Fruit fly (Drosophila melanogaster) whole organism, prepupa: ENCODE measurements around the gene CG12560.

Source experiments
- Blimp-1 ChIP-seq: fragments of 200-800 bp; sonication (Bioruptor generic); optimal IDR thresholded peaks from 3 replicates; lab custom pipeline; 2017; ENCODE audit warnings: missing biosample characterization, missing genetic modification characterization, mild to moderate bottlenecking, moderate library complexity, missing genetic modification reagents
- CG10631 ChIP-seq: fragments of 200-800 bp; sonication (Bioruptor generic); optimal IDR thresholded peaks from 2 replicates; lab custom pipeline; 2016; ENCODE audit warnings: missing biosample characterization, missing genetic modification characterization
- CG10669 ChIP-seq: fragments of 200-800 bp; sonication (Bioruptor generic); optimal IDR thresholded peaks from 3 replicates; lab custom pipeline; 2018; ENCODE audit warnings: missing biosample characterization, mild to moderate bottlenecking, missing genetic modification characterization, moderate library complexity
- CG11762 ChIP-seq: fragments of 200-800 bp; sonication (Bioruptor generic); optimal IDR thresholded peaks from 3 replicates; lab custom pipeline; 2016; ENCODE audit warnings: missing biosample characterization, missing genetic modification characterization; ENCODE audit not compliant: insufficient read depth
- CG1621 ChIP-seq: fragments of 200-800 bp; sonication (Bioruptor generic); optimal IDR thresholded peaks from 3 replicates; lab custom pipeline; 2018; ENCODE audit warnings: missing biosample characterization, mild to moderate bottlenecking, missing genetic modification characterization
- CG3032 ChIP-seq: fragments of 200-800 bp; optimal IDR thresholded peaks from 2 replicates; lab custom pipeline; 2019; ENCODE audit warnings: missing biosample characterization, mild to moderate bottlenecking, missing genetic modification characterization, moderate library complexity
- CG32006 ChIP-seq: fragments of 200-800 bp; sonication (Bioruptor generic); optimal IDR thresholded peaks from 3 replicates; lab custom pipeline; 2017; ENCODE audit warnings: missing biosample characterization, mild to moderate bottlenecking, missing genetic modification characterization
- CG34406 ChIP-seq: fragments of 200-800 bp; sonication (Bioruptor generic); optimal IDR thresholded peaks from 3 replicates; lab custom pipeline; 2016; ENCODE audit warnings: missing biosample characterization, missing genetic modification characterization
- CG3919 ChIP-seq: fragments of 200-800 bp; sonication (Bioruptor generic); optimal IDR thresholded peaks from 3 replicates; lab custom pipeline; 2016; ENCODE audit warnings: missing biosample characterization, missing genetic modification characterization
- CG4318 ChIP-seq: fragments of 200-800 bp; sonication (Bioruptor generic); optimal IDR thresholded peaks from 3 replicates; lab custom pipeline; 2017; ENCODE audit warnings: missing biosample characterization, mild to moderate bottlenecking, missing genetic modification characterization
- CG6163 ChIP-seq: fragments of 200-800 bp; sonication (Bioruptor generic); IDR thresholded peaks from 3 replicates; pipeline ENCODE4 v1.3.6; 2022; ENCODE audit warnings: missing biosample characterization, missing genetic modification characterization
- CG6792 ChIP-seq: fragments of 200-800 bp; sonication (Bioruptor generic); optimal IDR thresholded peaks from 3 replicates; lab custom pipeline; 2016; ENCODE audit warnings: missing biosample characterization, missing genetic modification characterization
- CG6808 ChIP-seq: fragments of 200-800 bp; sonication (Bioruptor generic); optimal IDR thresholded peaks from 3 replicates; lab custom pipeline; 2017; ENCODE audit warnings: missing biosample characterization, missing genetic modification characterization, mild to moderate bottlenecking, moderate library complexity, missing genetic modification reagents
- CG6854 ChIP-seq: fragments of 200-800 bp; sonication (Bioruptor generic); optimal IDR thresholded peaks from 2 replicates; lab custom pipeline; 2017; ENCODE audit warnings: missing biosample characterization, mild to moderate bottlenecking, missing genetic modification characterization
- CG7368 ChIP-seq: fragments of 200-800 bp; sonication (Bioruptor generic); optimal IDR thresholded peaks from 3 replicates; lab custom pipeline; 2016; ENCODE audit warnings: missing biosample characterization, missing genetic modification characterization
- CG8119 ChIP-seq: fragments of 200-800 bp; sonication (Bioruptor generic); IDR thresholded peaks from 3 replicates; pipeline ENCODE4 v1.3.6; 2022; ENCODE audit warnings: missing biosample characterization, missing genetic modification characterization
- CG8319 ChIP-seq: fragments of 200-800 bp; sonication (Bioruptor generic); optimal IDR thresholded peaks from 3 replicates; lab custom pipeline; 2016; ENCODE audit warnings: missing biosample characterization, missing genetic modification characterization
- CG8632 ChIP-seq: fragments of 200-800 bp; sonication (Bioruptor generic); optimal IDR thresholded peaks from 3 replicates; lab custom pipeline; 2016; ENCODE audit warnings: missing biosample characterization, missing genetic modification characterization
- CG9139 ChIP-seq: fragments of 200-800 bp; sonication (Bioruptor generic); optimal IDR thresholded peaks from 3 replicates; lab custom pipeline; 2017; ENCODE audit warnings: missing biosample characterization, mild to moderate bottlenecking, missing genetic modification characterization
- Eip78C ChIP-seq: fragments of 200-800 bp; sonication (Bioruptor generic); peaks from one replicate; lab custom pipeline; 2016; ENCODE audit warnings: missing biosample characterization, missing genetic modification characterization
- Ets21C ChIP-seq: fragments of 200-800 bp; sonication (Bioruptor generic); optimal IDR thresholded peaks from 3 replicates; lab custom pipeline; 2016; ENCODE audit warnings: missing biosample characterization, missing genetic modification characterization
- Ets96B ChIP-seq: fragments of 200-800 bp; optimal IDR thresholded peaks from 2 replicates; lab custom pipeline; 2019; ENCODE audit warnings: missing biosample characterization, mild to moderate bottlenecking, missing genetic modification characterization, moderate library complexity
- Gug ChIP-seq: fragments of 200-800 bp; sonication (Bioruptor generic); IDR thresholded peaks from 2 replicates; pipeline ENCODE4 v1.3.6; 2022; ENCODE audit warnings: missing biosample characterization, missing genetic modification characterization
- Hr4 ChIP-seq: fragments of 200-800 bp; sonication (Bioruptor generic); optimal IDR thresholded peaks from 3 replicates; lab custom pipeline; 2016; ENCODE audit warnings: missing biosample characterization, missing genetic modification characterization
- Met ChIP-seq: fragments of 200-800 bp; sonication (Bioruptor generic); optimal IDR thresholded peaks from 3 replicates; lab custom pipeline; 2016; ENCODE audit warnings: missing biosample characterization, missing genetic modification characterization
- OdsH ChIP-seq: fragments of 200-800 bp; sonication (Bioruptor generic); optimal IDR thresholded peaks from 3 replicates; lab custom pipeline; 2016; ENCODE audit warnings: missing biosample characterization, missing genetic modification characterization
- Smox ChIP-seq: fragments of 200-800 bp; sonication (Bioruptor generic); optimal IDR thresholded peaks from 3 replicates; lab custom pipeline; 2016; ENCODE audit warnings: missing biosample characterization, missing genetic modification characterization
- Sox14 ChIP-seq: fragments of 200-800 bp; sonication (Bioruptor generic); optimal IDR thresholded peaks from 3 replicates; lab custom pipeline; 2016; ENCODE audit warnings: missing biosample characterization, missing genetic modification characterization
- Sox15 ChIP-seq: fragments of 200-800 bp; sonication (Bioruptor generic); optimal IDR thresholded peaks from 3 replicates; lab custom pipeline; 2016; ENCODE audit warnings: missing biosample characterization, missing genetic modification characterization
- achi ChIP-seq: fragments of 200-800 bp; sonication (Bioruptor generic); optimal IDR thresholded peaks from 3 replicates; lab custom pipeline; 2016; ENCODE audit warnings: missing biosample characterization, missing genetic modification characterization
- acj6 ChIP-seq: fragments of 200-800 bp; sonication (Bioruptor generic); optimal IDR thresholded peaks from 3 replicates; lab custom pipeline; 2016; ENCODE audit warnings: missing biosample characterization, missing genetic modification characterization
- cyc ChIP-seq: fragments of 200-800 bp; sonication (Bioruptor generic); optimal IDR thresholded peaks from 3 replicates; lab custom pipeline; 2016; ENCODE audit warnings: missing biosample characterization, missing genetic modification characterization
- dac ChIP-seq: fragments of 200-800 bp; sonication (Bioruptor generic); optimal IDR thresholded peaks from 2 replicates; lab custom pipeline; 2017; ENCODE audit warnings: missing biosample characterization, mild to moderate bottlenecking, missing genetic modification characterization
- eg ChIP-seq: fragments of 200-800 bp; sonication (Bioruptor generic); IDR thresholded peaks from 3 replicates; pipeline ENCODE4 v1.3.6; 2022; ENCODE audit warnings: missing biosample characterization, missing genetic modification characterization
- esn ChIP-seq: fragments of 200-800 bp; sonication (Bioruptor generic); optimal IDR thresholded peaks from 2 replicates; lab custom pipeline; 2016; ENCODE audit warnings: missing biosample characterization, mild to moderate bottlenecking, missing genetic modification characterization, moderate library complexity
- fd59A ChIP-seq: fragments of 200-800 bp; sonication (Bioruptor generic); optimal IDR thresholded peaks from 2 replicates; lab custom pipeline; 2017; ENCODE audit warnings: missing biosample characterization, mild to moderate bottlenecking, missing genetic modification characterization, missing genetic modification reagents
- fd85E ChIP-seq: fragments of 200-800 bp; sonication (Bioruptor generic); optimal IDR thresholded peaks from 3 replicates; lab custom pipeline; 2016; ENCODE audit warnings: missing biosample characterization, missing genetic modification characterization
- fkh ChIP-seq: fragments of 200-800 bp; sonication (Bioruptor generic); optimal IDR thresholded peaks from 3 replicates; lab custom pipeline; 2017; ENCODE audit warnings: missing biosample characterization, mild to moderate bottlenecking, missing genetic modification characterization, moderate library complexity
- lz ChIP-seq: fragments of 200-800 bp; sonication (Bioruptor generic); optimal IDR thresholded peaks from 3 replicates; lab custom pipeline; 2016; ENCODE audit warnings: missing biosample characterization, missing genetic modification characterization
- pdm3 ChIP-seq: fragments of 200-800 bp; sonication (Bioruptor generic); optimal IDR thresholded peaks from 3 replicates; lab custom pipeline; 2016; ENCODE audit warnings: missing biosample characterization, missing genetic modification characterization
- svp ChIP-seq: fragments of 200-800 bp; sonication (Bioruptor generic); peaks from one replicate; lab custom pipeline; 2016; ENCODE audit warnings: missing biosample characterization, missing genetic modification characterization
- vri ChIP-seq: fragments of 200-800 bp; sonication (Bioruptor generic); optimal IDR thresholded peaks from 3 replicates; lab custom pipeline; 2016; ENCODE audit warnings: missing biosample characterization, mild to moderate bottlenecking, missing genetic modification characterization

Gene CG12560

dm6 chr2L:7991391-7991876 is 17.8 kb downstream of the CG12560 start (continued):
- TF ChIP-seq achi (GFP tag; lab: Kevin White, UChicago) (no peak), CG1621 (peak; percentile 2), CG8632 (GFP tag; lab: Kevin White, UChicago) (no peak), CG11762 (GFP tag; lab: Kevin White, UChicago) (no peak), CG10631 (no peak), fd85E (GFP tag; lab: Kevin White, UChicago) (no peak), CG8319 (GFP tag; lab: Kevin White, UChicago) (no peak), esn (GFP tag; lab: Kevin White, UChicago) (no peak), CG3032 (tag; lab: Kevin White, UChicago) (no peak), cyc (no peak), CG6854 (GFP tag; lab: Kevin White, UChicago) (no peak)

dm6 chr2L:7990720-7991119 is 18.6 kb downstream of the CG12560 start:
- TF ChIP-seq Eip78C (GFP tag; lab: Kevin White, UChicago), result peak; percentile 48
- TF ChIP-seq fd85E (GFP tag; lab: Kevin White, UChicago), result no peak
- TF ChIP-seq CG6854 (GFP tag; lab: Kevin White, UChicago), result no peak

dm6 chr2L:7989868-7990267 is 19.4 kb downstream of the CG12560 start:
- TF ChIP-seq Sox15 (GFP tag; lab: Kevin White, UChicago) (no peak), vri (peak; percentile 9)

dm6 chr2L:7986210-7986609 is 23.1 kb downstream of the CG12560 start:
- TF ChIP-seq svp (GFP tag; lab: Kevin White, UChicago) (peak; percentile 11), CG32006 (no peak), CG3919 (no peak)

dm6 chr2L:7984889-7985514 is 24.3 kb downstream of the CG12560 start:
- peak; percentile 67 for TF ChIP-seq cyc
- TF ChIP-seq CG10669 (GFP tag; lab: Kevin White, UChicago), result peak; percentile 60
- TF ChIP-seq fd59A (GFP tag; lab: Kevin White, UChicago), result no peak
- peak; percentile 63 for TF ChIP-seq pdm3 (GFP tag; lab: Kevin White, UChicago)
- peak; percentile 67 for TF ChIP-seq esn (GFP tag; lab: Kevin White, UChicago)
- TF ChIP-seq Sox15 (GFP tag; lab: Kevin White, UChicago), result no peak
- peak; percentile 15 for TF ChIP-seq CG4318 (GFP tag; lab: Kevin White, UChicago)
- peak; percentile 64 for TF ChIP-seq acj6 (GFP tag; lab: Kevin White, UChicago)
- TF ChIP-seq Blimp-1 (GFP tag; lab: Kevin White, UChicago), result peak; percentile 0
- TF ChIP-seq OdsH, result peak; percentile 52
- TF ChIP-seq CG6808 (GFP tag; lab: Kevin White, UChicago), result peak; percentile 56
- peak; percentile 50 for TF ChIP-seq CG3032 (tag; lab: Kevin White, UChicago)
- TF ChIP-seq Met (GFP tag; lab: Kevin White, UChicago), result peak; percentile 64
- peak; percentile 73 for TF ChIP-seq Sox14 (GFP tag; lab: Kevin White, UChicago)
- no peak for TF ChIP-seq Gug (GFP tag; lab: Robert Waterston, UW)
- peak; percentile 67 for TF ChIP-seq CG3919
- TF ChIP-seq CG34406 (GFP tag; lab: Kevin White, UChicago), result peak; percentile 45
- peak; percentile 60; the same call in 1 of the 3 replicates for TF ChIP-seq CG8119 (GFP tag; lab: Robert Waterston, UW)
- peak; percentile 90 for TF ChIP-seq svp (GFP tag; lab: Kevin White, UChicago)
- TF ChIP-seq CG1621, result peak; percentile 13
- peak; percentile 41 for TF ChIP-seq Smox (GFP tag; lab: Kevin White, UChicago)
- peak; percentile 53 for TF ChIP-seq Ets96B (tag; lab: Kevin White, UChicago)
- TF ChIP-seq fkh, result peak; percentile 22
- peak; percentile 29 for TF ChIP-seq CG8319 (GFP tag; lab: Kevin White, UChicago)
- TF ChIP-seq CG7368 (GFP tag; lab: Kevin White, UChicago), result peak; percentile 45
- TF ChIP-seq Hr4 (GFP tag; lab: Kevin White, UChicago), result peak; percentile 68
- TF ChIP-seq eg (GFP tag; lab: Robert Waterston, UW), result no peak
- TF ChIP-seq CG6163 (GFP tag; lab: Robert Waterston, UW), result peak; percentile 77; the same call in 2 of the 3 replicates
- peak; percentile 93 for TF ChIP-seq Eip78C (GFP tag; lab: Kevin White, UChicago)
- peak; percentile 53 for TF ChIP-seq achi (GFP tag; lab: Kevin White, UChicago)
- TF ChIP-seq CG6792 (GFP tag; lab: Kevin White, UChicago), result peak; percentile 69
- TF ChIP-seq lz (GFP tag; lab: Kevin White, UChicago), result peak; percentile 49
- peak; percentile 8 for TF ChIP-seq Ets21C
- TF ChIP-seq dac (GFP tag; lab: Kevin White, UChicago), result peak; percentile 32
- TF ChIP-seq CG9139, result peak; percentile 32
